Fruit fly (Drosophila melanogaster): Measurements from ENCODE around the gene Scsalpha1.
A peak's percentile ranks its signal among the peaks of the same experiment; 100 is the strongest.

Scsalpha1 gene

DNA sequence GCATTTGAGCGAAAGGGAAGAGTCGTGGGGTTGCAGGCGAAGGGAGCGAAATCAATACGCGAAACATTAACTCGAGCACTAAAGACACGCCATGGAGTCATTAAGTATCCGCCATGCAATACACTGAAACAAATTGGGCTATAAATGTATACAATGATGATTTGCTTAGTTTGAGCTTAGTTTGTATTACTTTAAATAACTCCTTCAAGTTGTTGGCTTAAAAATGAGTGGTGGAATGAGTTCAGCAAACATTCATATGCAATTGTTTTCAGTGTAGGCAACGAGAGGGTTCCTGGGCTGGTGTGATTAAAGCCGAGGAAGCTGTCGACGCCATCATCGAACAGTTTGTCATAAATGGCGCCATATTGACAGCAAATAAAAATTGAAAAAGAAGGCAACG is 16.3 kb upstream of the Scsalpha1 start (continued):
- TF ChIP-seq lab (GFP tag; optimal IDR thresholded peaks at IDR 0.05): peak; percentile 4
- TF ChIP-seq rib (GFP tag; IDR thresholded peaks at IDR 0.05): no peak
- no peak for TF ChIP-seq CG8478 (optimal IDR thresholded peaks at IDR 0.05)
- TF ChIP-seq CG15269 (tag; optimal IDR thresholded peaks at IDR 0.05): no peak
- TF ChIP-seq Xbp1 (GFP tag; optimal IDR thresholded peaks at IDR 0.05): peak; percentile 11
- TF ChIP-seq CG10543 (GFP tag; optimal IDR thresholded peaks at IDR 0.05): no peak
- TF ChIP-seq hth (optimal IDR thresholded peaks at IDR 0.05): no peak
- 0 out of 2 replicates have a peak, but pooled peaks have one; percentile 4 for TF ChIP-seq ssp (GFP tag; IDR thresholded peaks at IDR 0.05)
- peak; percentile 2 for TF ChIP-seq dmrt99B (tag; optimal IDR thresholded peaks at IDR 0.05)
- peak in 1 of 2 experiments; percentile 10 for TF ChIP-seq dpn (GFP tag; optimal IDR thresholded peaks at IDR 0.05)
- peak; percentile 28 for TF ChIP-seq CG1603 (tag; optimal IDR thresholded peaks at IDR 0.05)
- TF ChIP-seq CG15073 (GFP tag; optimal IDR thresholded peaks at IDR 0.05): no peak
- no peak for TF ChIP-seq hkb (optimal IDR thresholded peaks at IDR 0.05)
- 0 out of 2 replicates have a peak, but pooled peaks have one; percentile 26 for TF ChIP-seq hkb (GFP tag; IDR thresholded peaks at IDR 0.05)
- no peak for TF ChIP-seq schlank (tag; optimal IDR thresholded peaks at IDR 0.05)
- TF ChIP-seq kni (GFP tag; optimal IDR thresholded peaks at IDR 0.05): no peak
- no peak for TF ChIP-seq ase (GFP tag; IDR thresholded peaks at IDR 0.05)
- peak; percentile 1 for TF ChIP-seq Blimp-1 (GFP tag; optimal IDR thresholded peaks at IDR 0.05)
- TF ChIP-seq unpg (GFP tag; optimal IDR thresholded peaks at IDR 0.05): peak; percentile 1
- TF ChIP-seq eve (GFP tag; optimal IDR thresholded peaks at IDR 0.05): no peak
- TF ChIP-seq run (tag; optimal IDR thresholded peaks at IDR 0.05): no peak
- TF ChIP-seq TFAM (GFP tag; optimal IDR thresholded peaks at IDR 0.05): no peak
- no peak for TF ChIP-seq al (GFP tag; IDR thresholded peaks at IDR 0.05)
- TF ChIP-seq Atf6 (GFP tag; IDR thresholded peaks at IDR 0.05): no peak
- no peak for TF ChIP-seq ranshi (GFP tag; IDR thresholded peaks at IDR 0.05)
- TF ChIP-seq so (GFP tag; IDR thresholded peaks at IDR 0.05): no peak
- TF ChIP-seq Ptx1 (GFP tag; IDR thresholded peaks at IDR 0.05): no peak
- no peak for TF ChIP-seq Hr78 (GFP tag; optimal IDR thresholded peaks at IDR 0.05)
- TF ChIP-seq ato (GFP tag; IDR thresholded peaks at IDR 0.05; ENCODE audit: partially characterized antibody): no peak
- TF ChIP-seq fd102C (GFP tag; optimal IDR thresholded peaks at IDR 0.05): no peak
- no peak for TF ChIP-seq MBD-R2 (GFP tag; IDR thresholded peaks at IDR 0.05)
- TF ChIP-seq dysf (GFP tag; IDR thresholded peaks at IDR 0.05): no peak
- no peak for TF ChIP-seq CG16815 (GFP tag; optimal IDR thresholded peaks at IDR 0.05)
- peak; percentile 18 for TF ChIP-seq CG12769 (tag; optimal IDR thresholded peaks at IDR 0.05)
- TF ChIP-seq Lim3 (GFP tag; IDR thresholded peaks at IDR 0.05): no peak
- TF ChIP-seq sens-2 (GFP tag; IDR thresholded peaks at IDR 0.05): no peak
- TF ChIP-seq HLH4C (GFP tag; IDR thresholded peaks at IDR 0.05; ENCODE audit: partially characterized antibody): no peak
- 0 out of 2 replicates have a peak, but pooled peaks have one; percentile 24 for TF ChIP-seq sob (GFP tag; IDR thresholded peaks at IDR 0.05)
- TF ChIP-seq row (GFP tag; IDR thresholded peaks at IDR 0.05): 0 out of 3 replicates have a peak, but pooled peaks have one; percentile 18
- no peak for TF ChIP-seq CG11456 (GFP tag; IDR thresholded peaks at IDR 0.05)
- no peak for TF ChIP-seq zen2 (GFP tag; IDR thresholded peaks at IDR 0.05; ENCODE audit: partially characterized antibody)
- TF ChIP-seq CG6854 (GFP tag; optimal IDR thresholded peaks at IDR 0.05): no peak
- TF ChIP-seq CG2678 (tag; optimal IDR thresholded peaks at IDR 0.05): peak; percentile 15
- peak; percentile 16; the same call in 1 of the 2 replicates for TF ChIP-seq Xrp1 (GFP tag; IDR thresholded peaks at IDR 0.05)
- TF ChIP-seq grau (tag; optimal IDR thresholded peaks at IDR 0.05): peak; percentile 9
- TF ChIP-seq PHDP (tag; optimal IDR thresholded peaks at IDR 0.05): peak; percentile 11
- TF ChIP-seq Deaf1 (tag; optimal IDR thresholded peaks at IDR 0.05): no peak
- no peak for TF ChIP-seq Nf-YB (GFP tag; optimal IDR thresholded peaks at IDR 0.05)
- no peak for TF ChIP-seq CG17612 (GFP tag; IDR thresholded peaks at IDR 0.05)
- TF ChIP-seq bsh (GFP tag; optimal IDR thresholded peaks at IDR 0.05): peak in 1 of 2 experiments; percentile 11
- TF ChIP-seq Med (GFP tag): peak; percentile 65

Data from whole organism, embryonic.